Worm (Caenorhabditis elegans) whole organism, early embryonic: Measurements from ENCODE around the gene faah-1.
"Not testable (repeated sequence)": the region's sequence is repeated elsewhere in the genome, so short reads cannot be mapped to it uniquely, and the experiment has no call there.

Experiments used
- B0310.2 ChIP-seq: sonication (generic microtip); optimal IDR thresholded peaks from 2 replicates; lab custom pipeline; 2016; ENCODE audit warnings: mild to moderate bottlenecking, missing genetic modification characterization, missing compliant biosample characterization
- F13C5.2 ChIP-seq: sonication (generic microtip); optimal IDR thresholded peaks from 2 replicates; lab custom pipeline; 2017; ENCODE audit warnings: mild to moderate bottlenecking, missing genetic modification characterization, inconsistent platforms, missing compliant biosample characterization
- aly-1 ChIP-seq: sonication (generic microtip); optimal IDR thresholded peaks from 2 replicates; lab custom pipeline; 2016; ENCODE audit warnings: missing genetic modification characterization, missing compliant biosample characterization
- ama-1 ChIP-seq: fragments of 150-350 bp; optimal IDR thresholded peaks from 2 replicates; lab custom pipeline; 2014
- ceh-13 ChIP-seq: fragments of 200-800 bp; sonication (Bioruptor generic); optimal IDR thresholded peaks from 2 replicates; lab custom pipeline; 2018; ENCODE audit warnings: mild to moderate bottlenecking, missing genetic modification characterization, missing compliant biosample characterization
- ceh-36 ChIP-seq: sonication (generic microtip); optimal IDR thresholded peaks from 2 replicates; lab custom pipeline; 2016; ENCODE audit warnings: missing genetic modification characterization, inconsistent platforms, missing compliant biosample characterization
- ets-7 ChIP-seq: sonication (generic microtip); optimal IDR thresholded peaks from 2 replicates; lab custom pipeline; 2016; ENCODE audit warnings: missing genotype, missing genetic modification characterization, missing compliant biosample characterization
- flt-1 ChIP-seq: fragments of 200-800 bp; sonication (Bioruptor generic); IDR thresholded peaks from 2 replicates; pipeline ENCODE4 v1.3.6; 2022; ENCODE audit warnings: missing genetic modification characterization, missing compliant biosample characterization
- hmbx-1 ChIP-seq: sonication (generic microtip); optimal IDR thresholded peaks from 2 replicates; lab custom pipeline; 2016; ENCODE audit warnings: mild to moderate bottlenecking, missing genetic modification characterization, missing compliant biosample characterization
- hmg-4 ChIP-seq: fragments of 200-800 bp; sonication (Bioruptor generic); optimal IDR thresholded peaks from 2 replicates; lab custom pipeline; 2018; ENCODE audit warnings: mild to moderate bottlenecking, missing genetic modification characterization, missing compliant biosample characterization
- hnd-1 ChIP-seq: sonication (generic microtip); optimal IDR thresholded peaks from 2 replicates; lab custom pipeline; 2016; ENCODE audit warnings: missing genetic modification characterization, missing compliant biosample characterization
- pes-1 ChIP-seq: fragments of 200-800 bp; sonication (Bioruptor generic); IDR thresholded peaks from 2 replicates; pipeline ENCODE4 v1.3.6; 2022; ENCODE audit warnings: missing genetic modification reagents, missing genetic modification characterization, missing compliant biosample characterization
- scrt-1 ChIP-seq: fragments of 200-800 bp; sonication (Bioruptor generic); IDR thresholded peaks from 2 replicates; pipeline ENCODE4 v1.3.6; 2022; ENCODE audit warnings: missing genetic modification characterization, missing compliant biosample characterization
- sea-1 ChIP-seq: fragments of 200-800 bp; sonication (Bioruptor generic); conservative IDR thresholded peaks from 2 replicates; pipeline ENCODE4 v1.3.6; 2022; ENCODE audit warnings: missing genetic modification characterization, missing compliant biosample characterization
- tbx-11 ChIP-seq: fragments of 200-800 bp; sonication (Bioruptor generic); IDR thresholded peaks from 2 replicates; pipeline ENCODE4 v1.3.6; 2022; ENCODE audit warnings: missing genetic modification characterization, missing compliant biosample characterization
- tbx-37 ChIP-seq: fragments of 200-800 bp; sonication (Bioruptor generic); conservative IDR thresholded peaks from 2 replicates; pipeline ENCODE4 v1.3.6; 2022; ENCODE audit warnings: missing genetic modification reagents, missing genetic modification characterization, missing compliant biosample characterization
- tra-4 ChIP-seq: sonication (generic microtip); optimal IDR thresholded peaks from 2 replicates; lab custom pipeline; 2017; ENCODE audit warnings: missing genetic modification characterization, missing compliant biosample characterization

faah-1 gene

DNA sequence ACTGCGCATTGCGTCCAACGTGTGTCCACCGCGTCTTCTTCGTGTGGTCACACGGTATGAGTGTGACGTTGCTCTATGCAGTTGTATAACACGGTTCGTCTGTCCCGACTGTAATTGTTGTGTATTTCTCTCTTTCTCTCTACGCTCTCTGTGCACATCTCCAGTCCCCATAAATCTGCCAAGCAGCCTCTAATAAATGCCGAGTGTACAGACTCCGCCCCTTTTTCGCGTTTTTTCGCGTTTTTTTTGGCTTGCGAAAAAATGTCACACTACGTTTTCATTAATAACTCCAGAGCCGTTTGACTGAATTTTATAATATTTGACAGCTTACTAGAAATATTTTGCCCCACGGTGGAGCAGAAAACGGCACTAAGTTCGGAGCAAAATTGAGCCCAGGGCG is 36.8 kb upstream of the faah-1 start, which contains the start of gene erp-44.3:
Gene erp-44.3, plus strand, starts transcription at position 301 of the 400 bp plus-strand sequence.
- not testable (repeated sequence) for TF ChIP-seq tra-4; hnd-1 (tag; lab: Kevin White, UChicago); hmbx-1

DNA sequence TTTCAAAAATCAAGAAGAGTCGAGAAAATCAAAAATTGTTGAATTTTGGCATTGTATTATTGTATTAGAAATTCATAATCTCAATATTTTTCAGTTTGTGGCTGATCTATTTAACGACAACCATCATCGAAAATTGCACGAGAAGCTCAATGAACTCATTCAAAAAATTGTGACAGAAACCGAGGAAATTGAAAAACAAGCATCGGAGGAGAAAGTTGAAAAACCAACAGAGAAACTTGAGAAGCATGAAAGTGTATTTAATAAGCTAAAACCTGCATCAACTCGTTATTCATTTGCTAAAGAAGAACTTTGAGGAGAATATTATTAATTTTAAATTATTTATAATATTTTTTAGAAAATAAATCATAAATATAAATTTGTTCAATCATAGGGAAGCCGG is 32.3 kb upstream of the faah-1 start, which contains the start of gene ceph-41:
Gene ceph-41, plus strand, starts transcription at position 301 of the 400 bp plus-strand sequence.
- no peak for TF ChIP-seq hnd-1 (tag; lab: Kevin White, UChicago)
- no peak for TF ChIP-seq scrt-1 (GFP tag; lab: Robert Waterston, UW)
- no peak for TF ChIP-seq ceh-36 (tag; lab: Kevin White, UChicago)
- no peak for TF ChIP-seq hmbx-1
- TF ChIP-seq aly-1 = no peak
- TF ChIP-seq tbx-11 (GFP tag; lab: Robert Waterston, UW) = no peak
- no peak for TF ChIP-seq ets-7 (tag; lab: Kevin White, UChicago)

DNA sequence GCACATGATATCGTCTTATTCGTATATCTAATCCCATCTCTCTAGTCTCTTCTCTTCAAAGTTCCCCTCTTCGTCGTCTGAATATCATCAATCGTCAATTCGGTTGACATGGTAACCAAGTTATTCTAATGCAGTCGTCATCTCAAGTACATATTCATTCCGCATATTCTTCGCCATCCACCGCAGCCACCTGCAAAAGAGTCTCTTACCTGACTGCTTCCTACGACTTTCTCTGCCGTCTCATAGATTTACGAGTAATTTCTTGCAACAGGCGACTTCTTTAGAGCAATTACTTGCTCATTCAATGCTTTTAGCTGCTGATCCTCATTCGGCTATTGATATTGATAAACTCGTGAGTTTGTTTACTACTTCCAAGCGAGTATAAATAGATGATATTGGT is 31.8 kb upstream of the faah-1 start:
- no peak for TF ChIP-seq F13C5.2 (tag; lab: Kevin White, UChicago)
- no peak for TF ChIP-seq hmg-4 (GFP tag; lab: Kevin White, UChicago)
- no peak for TF ChIP-seq sea-1
- TF ChIP-seq B0310.2 (tag; lab: Kevin White, UChicago) = no peak
- TF ChIP-seq scrt-1 (GFP tag; lab: Robert Waterston, UW) = no peak
- TF ChIP-seq ama-1 (lab: Kevin White, UChicago) = no peak
- no peak for TF ChIP-seq ceh-36 (tag; lab: Kevin White, UChicago)
- TF ChIP-seq flt-1 (GFP tag; lab: Robert Waterston, UW) = no peak
- TF ChIP-seq tbx-37 (GFP tag; lab: Robert Waterston, UW) = no peak
- no peak for TF ChIP-seq aly-1
- no peak for TF ChIP-seq pes-1 (GFP tag; lab: Robert Waterston, UW)
- no peak for TF ChIP-seq hnd-1 (tag; lab: Kevin White, UChicago)
- TF ChIP-seq ets-7 (tag; lab: Kevin White, UChicago) = no peak
- no peak for TF ChIP-seq ceh-13 (GFP tag; lab: Kevin White, UChicago)
- no peak for TF ChIP-seq hmbx-1
- no peak for TF ChIP-seq tra-4
- TF ChIP-seq tbx-11 (GFP tag; lab: Robert Waterston, UW) = no peak

DNA sequence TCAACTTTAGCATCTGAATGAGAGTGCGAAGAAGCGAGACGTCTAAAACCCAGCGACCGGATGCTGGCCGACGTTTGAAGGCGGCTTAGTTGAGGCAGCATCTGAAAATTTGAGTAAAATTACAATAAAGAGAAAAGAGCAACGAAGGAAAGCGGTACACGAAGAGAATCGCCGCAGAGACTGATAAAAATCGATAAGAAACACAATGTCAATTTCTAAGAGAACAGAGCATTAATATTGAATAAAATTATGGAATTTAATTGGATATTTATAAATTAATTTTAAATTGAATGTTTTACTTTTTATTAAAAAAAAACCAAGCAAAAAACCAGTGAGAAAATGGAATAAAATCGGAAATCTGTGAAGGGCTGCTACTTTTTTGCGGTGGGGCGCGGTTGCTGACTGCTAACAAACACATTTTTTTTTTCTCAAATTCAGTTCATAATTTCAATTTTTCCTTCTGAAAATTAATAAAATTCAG is 29.0 kb upstream of the faah-1 start, which contains the start of the genes ndub-11 and moc-3:
Gene ndub-11, minus strand, starts transcription at position 101 of the 481 bp plus-strand sequence.
Gene moc-3, plus strand, starts transcription at position 431 of the 481 bp plus-strand sequence.
- TF ChIP-seq B0310.2 (tag; lab: Kevin White, UChicago) (no peak), ets-7 (tag; lab: Kevin White, UChicago) (no peak), hmbx-1 (no peak), F13C5.2 (tag; lab: Kevin White, UChicago) (no peak), hnd-1 (tag; lab: Kevin White, UChicago) (no peak), ceh-36 (tag; lab: Kevin White, UChicago) (no peak), sea-1 (no peak), hmg-4 (GFP tag; lab: Kevin White, UChicago) (no peak), tbx-11 (GFP tag; lab: Robert Waterston, UW) (no peak), ama-1 (lab: Kevin White, UChicago) (no peak), tra-4 (no peak), scrt-1 (GFP tag; lab: Robert Waterston, UW) (no peak), pes-1 (GFP tag; lab: Robert Waterston, UW) (no peak), flt-1 (GFP tag; lab: Robert Waterston, UW) (no peak), tbx-37 (GFP tag; lab: Robert Waterston, UW) (no peak), ceh-13 (GFP tag; lab: Kevin White, UChicago) (no peak), aly-1 (no peak)

DNA sequence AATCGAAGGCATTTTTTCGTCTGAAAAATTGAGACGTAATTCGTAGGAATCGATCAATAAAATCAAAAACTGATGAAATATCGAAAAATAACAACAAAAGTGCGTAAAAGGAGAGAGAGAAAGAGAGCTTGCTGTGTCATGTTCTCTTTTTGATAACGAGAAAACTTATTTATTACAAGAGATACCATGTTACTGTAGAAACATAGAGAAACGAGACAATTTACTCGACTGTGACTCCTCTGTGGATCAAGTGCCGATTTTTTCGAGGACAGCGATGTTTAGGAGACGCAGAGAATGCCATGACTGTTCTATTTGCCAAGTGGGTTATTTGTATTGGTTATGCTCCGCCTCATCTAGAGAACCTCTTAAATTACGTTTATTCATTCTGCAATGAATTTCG is 25.7 kb upstream of the faah-1 start, which contains the start of gene sph-1:
Gene sph-1, minus strand, starts transcription at position 23 of the 400 bp plus-strand sequence.
- TF ChIP-seq flt-1 (GFP tag; lab: Robert Waterston, UW) (no peak), aly-1 (no peak), tra-4 (no peak), ceh-13 (GFP tag; lab: Kevin White, UChicago) (no peak), hnd-1 (tag; lab: Kevin White, UChicago) (no peak)

DNA sequence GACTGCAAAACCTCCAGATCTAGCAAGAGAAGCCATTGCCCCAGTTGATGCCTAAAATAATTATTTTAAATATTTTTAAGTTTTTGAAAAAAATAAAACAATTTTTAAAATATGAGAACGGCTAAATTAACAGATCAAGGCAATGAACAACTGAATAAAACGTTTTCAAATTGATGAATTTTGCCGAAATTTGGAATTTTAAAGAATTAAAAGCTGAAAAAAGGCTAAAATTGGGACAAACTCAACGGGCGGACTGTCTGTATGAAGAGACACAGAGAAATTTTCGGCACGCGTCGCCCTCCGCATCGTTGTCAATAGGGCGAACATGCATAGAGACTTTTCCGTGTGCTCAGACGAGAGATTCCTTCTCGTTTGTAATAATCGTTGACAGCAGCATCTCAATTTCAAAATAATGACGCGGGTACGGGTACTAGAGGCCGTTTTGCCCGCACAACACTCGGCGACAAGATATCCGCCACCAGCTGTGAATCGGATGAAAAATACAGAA is 23.1 kb upstream of the faah-1 start, which contains the start of the genes isp-1 and islo-1:
Gene isp-1, minus strand, starts transcription at position 51 of the 508 bp plus-strand sequence.
Gene islo-1, plus strand, starts transcription at position 385 of the 508 bp plus-strand sequence.
- TF ChIP-seq ceh-13 (GFP tag; lab: Kevin White, UChicago) (no peak), F13C5.2 (tag; lab: Kevin White, UChicago) (peak; percentile 55)

DNA sequence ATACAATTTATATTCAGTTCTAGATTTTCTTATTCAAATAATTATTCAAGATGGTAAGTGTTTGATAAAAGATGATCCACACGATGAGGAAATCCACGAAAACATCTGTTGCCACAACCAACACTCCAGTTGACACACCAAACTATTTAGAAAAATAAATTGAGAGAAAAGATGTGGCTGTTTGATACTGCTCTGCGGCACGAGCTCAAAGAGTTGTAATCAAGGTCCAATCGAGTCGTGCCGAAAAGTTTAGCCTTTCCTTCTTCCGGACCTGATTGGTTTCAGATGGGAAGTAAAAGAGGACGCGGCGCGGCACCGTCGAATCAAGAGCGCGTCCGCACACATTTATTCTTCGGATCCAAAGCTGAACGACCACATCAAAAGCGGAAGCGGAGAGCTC is 22.6 kb upstream of the faah-1 start:
- TF ChIP-seq hnd-1 (tag; lab: Kevin White, UChicago) = no peak
- no peak for TF ChIP-seq flt-1 (GFP tag; lab: Robert Waterston, UW)
- TF ChIP-seq tbx-11 (GFP tag; lab: Robert Waterston, UW) = no peak
- TF ChIP-seq ceh-13 (GFP tag; lab: Kevin White, UChicago) = no peak
- no peak for TF ChIP-seq ets-7 (tag; lab: Kevin White, UChicago)
- TF ChIP-seq scrt-1 (GFP tag; lab: Robert Waterston, UW) = no peak
- TF ChIP-seq hmbx-1 = no peak
- TF ChIP-seq tra-4 = no peak
- TF ChIP-seq tbx-37 (GFP tag; lab: Robert Waterston, UW) = no peak
- TF ChIP-seq hmg-4 (GFP tag; lab: Kevin White, UChicago) = no peak
- TF ChIP-seq B0310.2 (tag; lab: Kevin White, UChicago) = no peak
- no peak for TF ChIP-seq aly-1
- TF ChIP-seq ama-1 (lab: Kevin White, UChicago) = no peak
